Worm (Caenorhabditis elegans) whole organism, mixed stage, embryonic: ENCODE data around the gene sir-2.2.

Experiments
- M03D4.4 ChIP-seq: sonication (generic microtip); optimal IDR thresholded peaks from 2 replicates; lab custom pipeline; 2017; ENCODE audit warnings: mild to moderate bottlenecking, missing genetic modification characterization, missing compliant biosample characterization
- bed-3 ChIP-seq: fragments of 200-800 bp; sonication (Bioruptor generic); optimal IDR thresholded peaks from 3 replicates; lab custom pipeline; 2018; ENCODE audit warnings: mild to moderate bottlenecking, missing genetic modification characterization, moderate library complexity, missing compliant biosample characterization
- blmp-1 ChIP-seq: fragments of 150-350 bp; optimal IDR thresholded peaks from 2 replicates; lab custom pipeline; 2014; ENCODE audit warnings: missing biosample characterization, missing genetic modification characterization
- ceh-39 ChIP-seq: fragments of 150-350 bp; optimal IDR thresholded peaks from 2 replicates; lab custom pipeline; 2014; ENCODE audit warnings: missing biosample characterization, missing genetic modification characterization
- ceh-43 ChIP-seq: fragments of 200-800 bp; sonication (Bioruptor generic); optimal IDR thresholded peaks from 2 replicates; lab custom pipeline; 2018; ENCODE audit warnings: mild to moderate bottlenecking, missing genetic modification characterization, moderate library complexity, missing compliant biosample characterization
- ceh-83 ChIP-seq: fragments of 200-800 bp; sonication (Bioruptor generic); optimal IDR thresholded peaks from 2 replicates; lab custom pipeline; 2018; ENCODE audit warnings: mild to moderate bottlenecking, missing genetic modification characterization, missing compliant biosample characterization
- ces-1 ChIP-seq: fragments of 150-350 bp; optimal IDR thresholded peaks from 2 replicates; lab custom pipeline; 2014; ENCODE audit warnings: missing biosample characterization, missing genetic modification reagents, missing genetic modification characterization
- cnd-1 ChIP-seq: fragments of 200-800 bp; sonication (Bioruptor generic); optimal IDR thresholded peaks from 2 replicates; lab custom pipeline; 2018; ENCODE audit warnings: mild to moderate bottlenecking, missing genetic modification characterization, missing compliant biosample characterization
- drap-1 ChIP-seq: fragments of 200-800 bp; sonication (Bioruptor generic); optimal IDR thresholded peaks from 3 replicates; lab custom pipeline; 2018; ENCODE audit warnings: mild to moderate bottlenecking, missing genetic modification characterization, missing compliant biosample characterization
- elt-1 ChIP-seq: sonication (generic microtip); optimal IDR thresholded peaks from 2 replicates; lab custom pipeline; 2017; ENCODE audit warnings: missing genetic modification characterization, mild to moderate bottlenecking, missing compliant biosample characterization, antibody characterized with exemption, moderate library complexity, borderline replicate concordance; ENCODE audit not compliant: insufficient read depth
- elt-3 ChIP-seq: fragments of 150-350 bp; optimal IDR thresholded peaks from 2 replicates; lab custom pipeline; 2014; ENCODE audit warnings: missing biosample characterization, missing genetic modification characterization
- flh-1 ChIP-seq: fragments of 200-800 bp; sonication (Bioruptor generic); optimal IDR thresholded peaks from 2 replicates; lab custom pipeline; 2018; ENCODE audit warnings: mild to moderate bottlenecking, missing genetic modification characterization, moderate library complexity, missing compliant biosample characterization
- ham-2 ChIP-seq: fragments of 200-800 bp; sonication (Bioruptor generic); optimal IDR thresholded peaks from 2 replicates; lab custom pipeline; 2018; ENCODE audit warnings: mild to moderate bottlenecking, missing genetic modification characterization, missing compliant biosample characterization
- hlh-1 ChIP-seq: fragments of 150-350 bp; optimal IDR thresholded peaks from 2 replicates; lab custom pipeline; 2014; ENCODE audit warnings: missing biosample characterization, missing genetic modification reagents, missing genetic modification characterization
- lin-13 ChIP-seq: fragments of 150-350 bp; optimal IDR thresholded peaks from 2 replicates; lab custom pipeline; 2014; ENCODE audit warnings: missing biosample characterization, missing genetic modification characterization
- lin-32 ChIP-seq: fragments of 200-800 bp; sonication (Bioruptor generic); optimal IDR thresholded peaks from 2 replicates; lab custom pipeline; 2018; ENCODE audit warnings: mild to moderate bottlenecking, missing genetic modification characterization, missing compliant biosample characterization
- lsy-2 ChIP-seq: fragments of 150-350 bp; optimal IDR thresholded peaks from 2 replicates; lab custom pipeline; 2014; ENCODE audit warnings: missing biosample characterization, missing genetic modification characterization
- mls-2 ChIP-seq: sonication (generic microtip); optimal IDR thresholded peaks from 2 replicates; lab custom pipeline; 2016; ENCODE audit warnings: mild to moderate bottlenecking, missing genetic modification characterization, moderate library complexity, missing compliant biosample characterization
- nhr-12 ChIP-seq: fragments of 150-350 bp; optimal IDR thresholded peaks from 2 replicates; lab custom pipeline; 2014; ENCODE audit warnings: missing biosample characterization, missing genetic modification characterization
- nhr-2 ChIP-seq: fragments of 150-350 bp; optimal IDR thresholded peaks from 2 replicates; lab custom pipeline; 2014; ENCODE audit warnings: missing biosample characterization, missing genetic modification characterization
- nhr-237 ChIP-seq: fragments of 150-350 bp; optimal IDR thresholded peaks from 2 replicates; lab custom pipeline; 2014; ENCODE audit warnings: missing biosample characterization, missing genetic modification characterization
- nhr-28 ChIP-seq: fragments of 150-350 bp; optimal IDR thresholded peaks from 2 replicates; lab custom pipeline; 2014; ENCODE audit warnings: missing biosample characterization, missing genetic modification characterization
- nhr-76 ChIP-seq: sonication (generic microtip); optimal IDR thresholded peaks from 2 replicates; lab custom pipeline; 2017; ENCODE audit warnings: missing biosample characterization, missing genetic modification characterization
- pha-4 ChIP-seq: fragments of 150-350 bp; optimal IDR thresholded peaks from 2 replicates; lab custom pipeline; 2018; ENCODE audit warnings: missing biosample characterization, missing genetic modification reagents, missing genetic modification characterization
- sem-2 ChIP-seq: fragments of 200-800 bp; sonication (Bioruptor generic); optimal IDR thresholded peaks from 2 replicates; lab custom pipeline; 2018; ENCODE audit warnings: mild to moderate bottlenecking, missing genetic modification characterization, missing compliant biosample characterization
- snpc-4 ChIP-seq: fragments of 150-350 bp; optimal IDR thresholded peaks from 2 replicates; lab custom pipeline; 2014; ENCODE audit warnings: missing biosample characterization, missing genetic modification characterization
- sptf-1 ChIP-seq: sonication (generic microtip); optimal IDR thresholded peaks from 2 replicates; lab custom pipeline; 2017; ENCODE audit warnings: mild to moderate bottlenecking, missing genetic modification characterization, moderate library complexity, missing compliant biosample characterization
- tbx-8 ChIP-seq: fragments of 200-800 bp; sonication (Bioruptor generic); optimal IDR thresholded peaks from 2 replicates; lab custom pipeline; 2018; ENCODE audit warnings: mild to moderate bottlenecking, missing genetic modification characterization, moderate library complexity, missing compliant biosample characterization
- unc-120 ChIP-seq: sonication (generic microtip); optimal IDR thresholded peaks from 2 replicates; lab custom pipeline; 2017; ENCODE audit warnings: missing genetic modification characterization, missing compliant biosample characterization; ENCODE audit not compliant: poor library complexity, severe bottlenecking
- unc-39 ChIP-seq: fragments of 150-350 bp; optimal IDR thresholded peaks from 2 replicates; lab custom pipeline; 2014; ENCODE audit warnings: missing biosample characterization, missing genetic modification characterization
- unc-62 ChIP-seq: fragments of 150-350 bp; optimal IDR thresholded peaks from 2 replicates; lab custom pipeline; 2014; ENCODE audit warnings: missing biosample characterization, missing genetic modification reagents, missing genetic modification characterization
- zip-8 ChIP-seq: fragments of 150-350 bp; optimal IDR thresholded peaks from 2 replicates; lab custom pipeline; 2014; ENCODE audit warnings: missing biosample characterization, missing genetic modification characterization
- ztf-11 ChIP-seq: fragments of 150-350 bp; optimal IDR thresholded peaks from 2 replicates; lab custom pipeline; 2014; ENCODE audit warnings: missing biosample characterization, missing genetic modification characterization

Gene sir-2.2

DNA sequence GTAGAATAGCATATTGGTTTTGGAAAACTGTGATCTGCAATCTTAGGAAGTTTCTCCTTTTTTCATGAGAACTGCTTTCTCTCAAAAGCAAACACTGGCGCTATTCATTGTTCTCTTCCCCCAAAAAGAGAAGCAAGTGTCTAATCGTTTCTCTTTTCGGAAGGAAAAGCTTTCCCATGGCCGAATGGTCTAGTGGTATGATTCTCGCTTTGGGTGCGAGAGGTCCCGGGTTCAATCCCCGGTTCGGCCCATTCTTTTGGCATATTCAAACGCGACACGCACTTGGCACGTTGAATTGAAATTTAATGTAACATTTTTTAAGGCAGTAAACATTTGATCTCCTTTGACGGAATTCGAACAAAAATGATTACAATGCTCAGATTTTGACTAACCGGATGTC lies 20.0 kb upstream of the sir-2.2 start:
- TF ChIP-seq zip-8 (tag; lab: Kevin White, UChicago) (no peak), nhr-28 (tag; lab: Kevin White, UChicago) (no peak), nhr-237 (tag; lab: Kevin White, UChicago) (no peak), lin-13 (no peak), pha-4 (tag; lab: Kevin White, UChicago) (no peak), ceh-83 (GFP tag; lab: Kevin White, UChicago) (no peak), ces-1 (GFP tag; lab: Kevin White, UChicago) (no peak), mls-2 (tag; lab: Kevin White, UChicago) (no peak), lsy-2 (tag; lab: Kevin White, UChicago) (no peak), sem-2 (GFP tag; lab: Kevin White, UChicago) (no peak), elt-3 (no peak), unc-62 (GFP tag; lab: Kevin White, UChicago) (no peak), bed-3 (no peak), M03D4.4 (tag; lab: Kevin White, UChicago) (no peak), drap-1 (no peak), nhr-12 (tag; lab: Kevin White, UChicago) (no peak), tbx-8 (GFP tag; lab: Kevin White, UChicago) (no peak)

DNA sequence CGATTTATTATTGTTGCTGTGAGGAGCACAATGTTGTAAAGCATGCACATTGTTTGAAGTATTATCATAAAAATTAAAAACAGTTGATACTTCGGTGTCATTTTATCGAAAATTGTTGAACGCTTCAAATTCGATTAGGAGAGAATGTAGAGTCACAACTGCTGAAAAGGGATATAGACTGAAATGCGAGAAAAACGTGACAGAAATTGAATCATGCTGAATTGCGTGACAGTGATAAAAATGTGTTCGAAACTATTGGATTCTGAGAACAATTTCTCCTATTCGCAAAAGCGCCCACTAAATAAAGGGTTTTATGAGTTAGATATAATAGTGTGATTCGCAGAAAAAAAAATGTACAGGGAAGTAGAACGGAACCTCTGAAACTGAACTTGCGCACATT lies 19.1 kb upstream of the sir-2.2 start, which contains the start of gene srxa-8:
Gene srxa-8, minus strand, starts transcription at position 101 of the 400 bp plus-strand sequence.
- TF ChIP-seq lin-32 (GFP tag; lab: Kevin White, UChicago) (no peak), sptf-1 (tag; lab: Kevin White, UChicago) (no peak), elt-3 (no peak), ham-2 (GFP tag; lab: Kevin White, UChicago) (no peak), lin-13 (no peak), ceh-43 (no peak), flh-1 (no peak), unc-62 (GFP tag; lab: Kevin White, UChicago) (no peak), nhr-12 (tag; lab: Kevin White, UChicago) (no peak), tbx-8 (GFP tag; lab: Kevin White, UChicago) (no peak), bed-3 (no peak), hlh-1 (no peak), ceh-83 (GFP tag; lab: Kevin White, UChicago) (no peak), ztf-11 (tag; lab: Kevin White, UChicago) (no peak), snpc-4 (tag; lab: Kevin White, UChicago) (no peak), zip-8 (tag; lab: Kevin White, UChicago) (no peak), elt-1 (no peak), nhr-76 (no peak), ceh-39 (tag; lab: Kevin White, UChicago) (no peak)

DNA sequence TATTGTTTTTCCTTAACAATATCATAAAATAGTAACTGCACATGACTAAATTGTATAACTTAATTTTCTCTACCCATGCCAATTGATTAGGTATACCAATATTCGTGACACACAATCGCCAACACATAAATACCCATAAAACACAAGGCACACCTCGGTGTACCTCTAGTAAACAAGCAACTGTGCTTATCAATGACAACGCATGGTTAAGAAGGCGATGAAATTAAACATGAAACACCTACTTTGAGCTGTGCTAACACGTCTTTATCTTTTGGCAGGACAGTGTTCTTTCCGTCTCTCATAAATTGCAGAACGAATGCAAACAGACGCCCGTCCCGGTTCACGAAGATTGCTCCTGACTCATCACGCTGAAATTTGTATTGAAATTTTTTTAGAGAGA lies 17.1 kb upstream of the sir-2.2 start:
- TF ChIP-seq unc-120 (tag; lab: Kevin White, UChicago), result no peak
- no peak for TF ChIP-seq zip-8 (tag; lab: Kevin White, UChicago)
- TF ChIP-seq nhr-76, result no peak
- TF ChIP-seq pha-4 (tag; lab: Kevin White, UChicago), result no peak
- no peak for TF ChIP-seq unc-62 (GFP tag; lab: Kevin White, UChicago)
- TF ChIP-seq lin-13, result no peak
- no peak for TF ChIP-seq elt-1
- no peak for TF ChIP-seq lin-32 (GFP tag; lab: Kevin White, UChicago)
- TF ChIP-seq nhr-2, result no peak
- no peak for TF ChIP-seq tbx-8 (GFP tag; lab: Kevin White, UChicago)
- no peak for TF ChIP-seq unc-39 (tag; lab: Kevin White, UChicago)
- TF ChIP-seq lsy-2 (tag; lab: Kevin White, UChicago), result no peak
- TF ChIP-seq M03D4.4 (tag; lab: Kevin White, UChicago), result no peak
- no peak for TF ChIP-seq ztf-11 (tag; lab: Kevin White, UChicago)
- no peak for TF ChIP-seq blmp-1 (tag; lab: Kevin White, UChicago)
- no peak for TF ChIP-seq sptf-1 (tag; lab: Kevin White, UChicago)
- TF ChIP-seq nhr-12 (tag; lab: Kevin White, UChicago), result no peak

DNA sequence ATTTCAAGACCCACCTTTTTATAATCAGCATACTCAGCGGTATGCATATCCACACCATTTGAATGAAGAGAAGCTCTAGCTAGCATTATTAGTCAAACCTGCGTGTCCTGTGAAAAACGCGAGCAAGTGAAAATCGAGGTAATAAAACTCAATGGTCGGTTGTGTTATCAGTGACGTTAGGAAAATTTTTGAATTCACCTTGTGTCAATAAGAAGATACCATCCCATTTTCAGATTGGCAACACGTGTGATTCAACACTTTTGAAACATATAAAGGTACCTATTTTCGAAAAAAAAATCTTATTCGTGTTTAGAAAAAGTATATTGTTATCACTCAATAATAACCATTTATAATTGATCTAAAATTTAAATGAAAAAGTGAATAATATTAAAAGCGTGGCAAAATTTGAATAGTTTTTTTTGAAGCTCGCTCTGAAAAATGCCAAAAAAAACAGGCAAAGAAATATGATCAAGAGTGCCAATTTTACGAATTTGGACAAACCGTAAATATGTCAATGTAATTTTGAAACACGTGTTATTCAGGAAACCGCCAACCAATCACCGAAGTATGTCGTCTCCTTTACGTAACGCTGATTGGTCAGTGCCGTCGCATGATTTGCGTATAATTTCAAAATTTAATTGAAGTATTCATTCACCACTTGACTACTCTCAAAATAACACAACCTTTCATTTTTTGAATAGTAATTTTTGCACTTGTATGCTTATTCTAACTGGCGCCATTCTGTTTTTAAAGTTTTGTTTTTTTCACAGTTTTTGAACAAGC lies 16.0 kb upstream of the sir-2.2 start, which contains the start of gene F46G10.1:
Gene F46G10.1, minus strand, starts transcription at position 115 of the 783 bp plus-strand sequence.
- TF ChIP-seq ztf-11 (tag; lab: Kevin White, UChicago), result no peak
- no peak for TF ChIP-seq bed-3
- TF ChIP-seq cnd-1, result no peak
- no peak for TF ChIP-seq unc-120 (tag; lab: Kevin White, UChicago)
- no peak for TF ChIP-seq ceh-39 (tag; lab: Kevin White, UChicago)
- TF ChIP-seq ceh-43, result no peak
- TF ChIP-seq lsy-2 (tag; lab: Kevin White, UChicago), result no peak
- TF ChIP-seq sptf-1 (tag; lab: Kevin White, UChicago), result no peak
- TF ChIP-seq ces-1 (GFP tag; lab: Kevin White, UChicago), result no peak
- TF ChIP-seq nhr-237 (tag; lab: Kevin White, UChicago), result no peak
- TF ChIP-seq hlh-1, result no peak
- TF ChIP-seq lin-32 (GFP tag; lab: Kevin White, UChicago), result no peak
- no peak for TF ChIP-seq mls-2 (tag; lab: Kevin White, UChicago)
